Worm (Caenorhabditis elegans): ENCODE measurements around the gene ZK154.4.

The ZK154.4 gene

DNA sequence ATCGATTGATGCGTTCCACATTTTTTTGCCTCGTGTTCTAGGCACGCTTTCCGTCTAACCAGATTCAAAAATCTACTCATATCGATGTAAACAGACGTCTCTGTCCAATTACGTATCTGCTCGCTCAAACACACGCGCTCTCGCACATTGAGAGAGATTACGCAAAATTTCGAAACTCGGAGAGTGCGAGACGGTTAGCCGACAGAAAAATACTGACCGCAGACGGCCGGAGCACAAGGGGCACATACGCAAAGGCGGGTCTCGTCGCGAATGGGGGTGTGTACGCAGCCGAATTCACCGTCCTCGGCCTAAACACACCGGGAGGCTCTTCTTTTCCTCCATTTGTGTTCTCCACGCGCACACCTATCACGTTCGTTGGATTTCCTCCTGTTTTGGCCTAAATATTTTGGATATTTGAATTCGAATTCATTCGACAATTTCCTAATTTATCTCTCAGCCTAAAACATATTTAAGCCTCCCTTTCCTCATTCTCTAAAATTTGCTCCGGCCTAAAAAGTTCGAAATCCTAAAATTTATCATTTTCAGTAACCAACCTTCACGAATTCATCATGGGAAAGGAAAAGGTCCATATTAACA is 41.0 kb upstream of the ZK154.4 start, which contains the start of gene eef-1A.2 (continued):
- TF ChIP-seq nhr-111 (GFP tag; optimal IDR thresholded peaks at IDR 0.05) (no peak), lin-39 (tag; optimal IDR thresholded peaks at IDR 0.05) (no peak), ceh-82 (tag; optimal IDR thresholded peaks at IDR 0.05) (no peak), daf-16 (GFP tag; optimal IDR thresholded peaks at IDR 0.05) (peak; percentile 42 to 69), daf-16 (tag; optimal IDR thresholded peaks at IDR 0.05) (peak; percentile 97), lsy-2 (tag; optimal IDR thresholded peaks at IDR 0.05) (peak; percentile 86 to 93), F26F4.8 (GFP tag; conservative IDR thresholded peaks at IDR 0.05) (no peak), vab-7 (GFP tag; IDR thresholded peaks at IDR 0.05) (peak; percentile 45; the same call in 1 of the 2 replicates), hmg-1.1 (GFP tag; IDR thresholded peaks at IDR 0.05) (peak; percentile 96), lin-13 (GFP tag; optimal IDR thresholded peaks at IDR 0.05) (peak; percentile 89), T26A8.4 (GFP tag; IDR thresholded peaks at IDR 0.05) (peak; percentile 89), cey-2 (tag; optimal IDR thresholded peaks at IDR 0.05; ENCODE audit: borderline replicate concordance, insufficient read depth) (no peak), nhr-48 (tag; optimal IDR thresholded peaks at IDR 0.05) (peak; percentile 84), ceh-20 (GFP tag; IDR thresholded peaks at IDR 0.05) (peak; percentile 84), nhr-6 (tag; optimal IDR thresholded peaks at IDR 0.05) (peak; percentile 87), F10B5.3 (tag; optimal IDR thresholded peaks at IDR 0.05) (no peak), lin-1 (GFP tag; IDR thresholded peaks at IDR 0.05) (peak; percentile 58; the same call in 1 of the 2 replicates), F49E8.2 (tag; optimal IDR thresholded peaks at IDR 0.05; ENCODE audit: borderline replicate concordance) (no peak), mdl-1 (tag; optimal IDR thresholded peaks at IDR 0.05) (peak; percentile 97 to 99), dpl-1 (GFP tag; optimal IDR thresholded peaks at IDR 0.05) (peak; percentile 67), pqm-1 (tag; optimal IDR thresholded peaks at IDR 0.05) (peak; percentile 10), zfp-2 (tag; optimal IDR thresholded peaks at IDR 0.05) (peak; percentile 64), nhr-102 (tag; optimal IDR thresholded peaks at IDR 0.05) (peak; percentile 78), Y5F2A.4 (GFP tag; optimal IDR thresholded peaks at IDR 0.05) (peak; percentile 11), ZK337.2 (GFP tag; IDR thresholded peaks at IDR 0.05) (no peak), Y48G9A.11 (GFP tag; IDR thresholded peaks at IDR 0.05) (no peak), dmd-8 (GFP tag; IDR thresholded peaks at IDR 0.05) (no peak), php-3 (GFP tag; IDR thresholded peaks at IDR 0.05) (peak; percentile 86), nhr-77 (tag; optimal IDR thresholded peaks at IDR 0.05) (peak; percentile 89), F37D6.2 (tag; optimal IDR thresholded peaks at IDR 0.05) (peak; percentile 90), unc-62 (GFP tag; optimal IDR thresholded peaks at IDR 0.05 in 1 of 2) (peak in 1 of 2 experiments; percentile 100), unc-62 (tag; optimal IDR thresholded peaks at IDR 0.05) (no peak), nhr-11 (tag; optimal IDR thresholded peaks at IDR 0.05) (peak; percentile 98), daf-19 (GFP tag; conservative IDR thresholded peaks at IDR 0.05) (no peak), fos-1 (tag; optimal IDR thresholded peaks at IDR 0.05) (no peak), jun-1 (tag; optimal IDR thresholded peaks at IDR 0.05) (peak; percentile 90), ztf-11 (tag; optimal IDR thresholded peaks at IDR 0.05) (no peak), dmd-6 (GFP tag; IDR thresholded peaks at IDR 0.05) (peak; percentile 98), zip-11 (GFP tag; IDR thresholded peaks at IDR 0.05) (no peak), tag-97 (GFP tag; IDR thresholded peaks at IDR 0.05) (no peak), saeg-2 (GFP tag; IDR thresholded peaks at IDR 0.05) (peak; percentile 83), F44E2.7 (GFP tag; IDR thresholded peaks at IDR 0.05) (no peak), madf-5 (GFP tag; IDR thresholded peaks at IDR 0.05) (no peak), ces-1 (GFP tag; optimal IDR thresholded peaks at IDR 0.05) (peak; percentile 48), pha-4 (GFP tag; IDR thresholded peaks at IDR 0.05) (peak; percentile 91), pha-4 (tag; optimal IDR thresholded peaks at IDR 0.05) (peak; percentile 83), nhr-10 (tag; optimal IDR thresholded peaks at IDR 0.05) (peak; percentile 58), skn-1 (tag; optimal IDR thresholded peaks at IDR 0.05) (peak; percentile 38), attf-4 (tag; optimal IDR thresholded peaks at IDR 0.05) (no peak), rbr-2 (tag; optimal IDR thresholded peaks at IDR 0.05) (peak; percentile 96), zag-1 (tag; optimal IDR thresholded peaks at IDR 0.05) (no peak), unc-39 (tag; optimal IDR thresholded peaks at IDR 0.05) (no peak)

Data from whole organism, L4 larva.